Worm (Caenorhabditis elegans) whole organism, young adult: ENCODE data around the gene egl-38.

Source experiments
- K12H6.12 ChIP-seq: fragments of 200-800 bp; sonication (Bioruptor generic); optimal IDR thresholded peaks from 2 replicates; lab custom pipeline; 2018; ENCODE audit warnings: mild to moderate bottlenecking, missing genetic modification characterization, missing compliant biosample characterization
- ama-1 ChIP-seq, 3 experiments: fragments of 150-350 bp in 1 of 3; sonication (generic microtip) in 2 of 3; optimal IDR thresholded peaks; 2 replicates each; lab custom pipeline; 2014 to 2018; ENCODE audit warnings: missing biosample characterization in 2 of 3, missing genetic modification characterization in 2 of 3, missing genetic modification reagents in 2 of 3
- ceh-27 ChIP-seq: fragments of 200-800 bp; sonication (Bioruptor generic); optimal IDR thresholded peaks from 2 replicates; lab custom pipeline; 2018; ENCODE audit warnings: mild to moderate bottlenecking, missing genetic modification characterization, moderate library complexity, missing compliant biosample characterization
- efl-1 ChIP-seq: fragments of 150-350 bp; optimal IDR thresholded peaks from 2 replicates; lab custom pipeline; 2014; ENCODE audit warnings: missing biosample characterization, missing genetic modification reagents, missing genetic modification characterization
- ets-4 ChIP-seq: fragments of 200-800 bp; sonication (Bioruptor generic); optimal IDR thresholded peaks from 2 replicates; lab custom pipeline; 2018; ENCODE audit warnings: mild to moderate bottlenecking, missing genetic modification characterization, missing compliant biosample characterization
- hmg-20 ChIP-seq: fragments of 200-800 bp; sonication (Bioruptor generic); IDR thresholded peaks from 2 replicates; pipeline ENCODE4 v1.3.6; 2022; ENCODE audit warnings: missing genetic modification reagents, missing genetic modification characterization, missing compliant biosample characterization
- madf-10 ChIP-seq: sonication (generic microtip); optimal IDR thresholded peaks from 2 replicates; lab custom pipeline; 2016; ENCODE audit warnings: mild to moderate bottlenecking, missing genetic modification characterization, missing compliant biosample characterization
- snpc-4 ChIP-seq, 5 experiments: fragments of 150-350 bp in 1 of 5; sonication (generic microtip) in 4 of 5; optimal IDR thresholded peaks; 2 replicates each; lab custom pipeline; 2014 to 2018; ENCODE audit warnings: missing genetic modification characterization in 5 of 5, missing biosample characterization in 3 of 5, antibody characterized with exemption in 2 of 5, mild to moderate bottlenecking in 2 of 5, missing compliant biosample characterization in 2 of 5, missing genotype in 2 of 5, moderate library complexity in 2 of 5, missing genetic modification reagents in 1 of 5
- unc-130 ChIP-seq: sonication (generic microtip); optimal IDR thresholded peaks from 2 replicates; lab custom pipeline; 2016; ENCODE audit warnings: missing genetic modification reagents, missing genetic modification characterization, missing compliant biosample characterization
- unc-62 ChIP-seq: fragments of 150-350 bp; optimal IDR thresholded peaks from 2 replicates; lab custom pipeline; 2014; ENCODE audit warnings: missing biosample characterization, missing genetic modification reagents, missing genetic modification characterization
- xnd-1 ChIP-seq: sonication (generic microtip); optimal IDR thresholded peaks from 2 replicates; lab custom pipeline; 2016; ENCODE audit warnings: missing genotype, missing genetic modification reagents, missing genetic modification characterization, missing compliant biosample characterization
- ztf-22 ChIP-seq: fragments of 200-800 bp; sonication (Bioruptor generic); optimal IDR thresholded peaks from 2 replicates; lab custom pipeline; 2018; ENCODE audit warnings: mild to moderate bottlenecking, missing genetic modification characterization, moderate library complexity, missing compliant biosample characterization

ce11 chrIV:10140143-10140542 lies 29.8 kb upstream of the egl-38 start, which contains the start of gene gst-3:
- no peak for TF ChIP-seq ceh-27 (GFP tag; lab: Kevin White, UChicago)
- TF ChIP-seq ama-1 (optimal IDR thresholded peaks at IDR 0.05; lab: Kevin White, UChicago), result no peak
- TF ChIP-seq ama-1 (GFP tag; optimal IDR thresholded peaks at IDR 0.05; lab: Kevin White, UChicago), result no peak
- TF ChIP-seq hmg-20 (GFP tag; lab: Robert Waterston, UW), result no peak
- TF ChIP-seq K12H6.12 (tag; lab: Kevin White, UChicago), result no peak
- TF ChIP-seq ztf-22 (GFP tag; lab: Kevin White, UChicago), result no peak
- TF ChIP-seq madf-10 (tag; lab: Kevin White, UChicago), result no peak
- TF ChIP-seq snpc-4 (GFP tag; optimal IDR thresholded peaks at IDR 0.05; lab: Kevin White, UChicago), result no peak
- no peak for TF ChIP-seq snpc-4 (tag; optimal IDR thresholded peaks at IDR 0.05; lab: Kevin White, UChicago)
- TF ChIP-seq ets-4 (GFP tag; lab: Kevin White, UChicago), result no peak
- TF ChIP-seq unc-62 (GFP tag; lab: Kevin White, UChicago), result no peak
- TF ChIP-seq efl-1 (GFP tag; lab: Kevin White, UChicago), result no peak
- TF ChIP-seq xnd-1 (tag; lab: Kevin White, UChicago), result no peak
- TF ChIP-seq unc-130, result no peak
